Fruit fly (Drosophila melanogaster) whole organism, wandering third instar larva: ENCODE data around the gene CG4650.

Experiments
- CG32264 ChIP-seq: fragments of 200-800 bp; sonication (Bioruptor generic); optimal IDR thresholded peaks from 2 replicates; lab custom pipeline; 2016; ENCODE audit warnings: missing biosample characterization, missing genetic modification characterization
- Dif ChIP-seq: fragments of 200-275, 200-300 bp; sonication (Bioruptor generic); optimal IDR thresholded peaks from 2 replicates; lab custom pipeline; 2018; ENCODE audit warnings: missing biosample characterization, missing genetic modification characterization; ENCODE audit not compliant: partially characterized antibody
- HLH106 ChIP-seq: fragments of 200-800 bp; optimal IDR thresholded peaks from 3 replicates; lab custom pipeline; 2019; ENCODE audit warnings: missing biosample characterization, mild to moderate bottlenecking, missing genetic modification characterization, moderate library complexity
- Hnf4 ChIP-seq: fragments of 200-800 bp; sonication (Bioruptor generic); optimal IDR thresholded peaks from 2 replicates; lab custom pipeline; 2016; ENCODE audit warnings: missing biosample characterization, mild to moderate bottlenecking, missing genetic modification characterization
- Jra ChIP-seq: sonication (Bioruptor generic); optimal IDR thresholded peaks from 2 replicates; lab custom pipeline; 2016; ENCODE audit warnings: missing biosample characterization, missing genetic modification characterization
- Mio ChIP-seq: sonication (Bioruptor generic); optimal IDR thresholded peaks from 2 replicates; lab custom pipeline; 2016; ENCODE audit warnings: missing biosample characterization, missing genetic modification characterization
- OdsH ChIP-seq: fragments of 200-800 bp; sonication (Bioruptor generic); optimal IDR thresholded peaks from 2 replicates; lab custom pipeline; 2016; ENCODE audit warnings: missing biosample characterization, mild to moderate bottlenecking, missing genetic modification characterization
- br ChIP-seq: fragments of 200-800 bp; sonication (Bioruptor generic); optimal IDR thresholded peaks from 2 replicates; lab custom pipeline; 2016; ENCODE audit warnings: missing biosample characterization, missing genetic modification characterization
- brk ChIP-seq: fragments of 200-800 bp; sonication (Bioruptor generic); optimal IDR thresholded peaks from 2 replicates; lab custom pipeline; 2016; ENCODE audit warnings: missing biosample characterization, mild to moderate bottlenecking, missing genetic modification characterization
- dmrt93B ChIP-seq: fragments of 200-800 bp; sonication (Bioruptor generic); optimal IDR thresholded peaks from 2 replicates; lab custom pipeline; 2018; ENCODE audit warnings: missing biosample characterization, mild to moderate bottlenecking, missing genetic modification characterization
- dsf ChIP-seq: sonication (Bioruptor generic); optimal IDR thresholded peaks from 2 replicates; lab custom pipeline; 2016; ENCODE audit warnings: missing biosample characterization, missing genetic modification characterization, borderline replicate concordance
- ey ChIP-seq: fragments of 200-800 bp; sonication (Bioruptor generic); optimal IDR thresholded peaks from 2 replicates; lab custom pipeline; 2016; ENCODE audit warnings: missing biosample characterization, missing genetic modification characterization
- foxo ChIP-seq, 2 experiments: fragments of 200-800 bp; sonication (Bioruptor generic); optimal IDR thresholded peaks; 2 replicates in 1 of 2; 3 replicates in 1 of 2; lab custom pipeline; 2016 to 2017; ENCODE audit warnings: missing biosample characterization in 2 of 2, missing genetic modification characterization in 2 of 2
- h ChIP-seq: fragments of 200-800 bp; sonication (Bioruptor generic); optimal IDR thresholded peaks from 3 replicates; lab custom pipeline; 2016; ENCODE audit warnings: missing biosample characterization, mild to moderate bottlenecking, missing genetic modification characterization
- pan ChIP-seq: fragments of >200 bp; optimal IDR thresholded peaks from 2 replicates; lab custom pipeline; 2017
- tai ChIP-seq: sonication (Bioruptor generic); optimal IDR thresholded peaks from 2 replicates; lab custom pipeline; 2016; ENCODE audit warnings: missing biosample characterization, missing genetic modification characterization
- usp ChIP-seq: fragments of >200 bp; optimal IDR thresholded peaks from 2 replicates; lab custom pipeline; 2017; ENCODE audit warnings: missing biosample characterization, missing genetic modification characterization

CG4650 gene

DNA sequence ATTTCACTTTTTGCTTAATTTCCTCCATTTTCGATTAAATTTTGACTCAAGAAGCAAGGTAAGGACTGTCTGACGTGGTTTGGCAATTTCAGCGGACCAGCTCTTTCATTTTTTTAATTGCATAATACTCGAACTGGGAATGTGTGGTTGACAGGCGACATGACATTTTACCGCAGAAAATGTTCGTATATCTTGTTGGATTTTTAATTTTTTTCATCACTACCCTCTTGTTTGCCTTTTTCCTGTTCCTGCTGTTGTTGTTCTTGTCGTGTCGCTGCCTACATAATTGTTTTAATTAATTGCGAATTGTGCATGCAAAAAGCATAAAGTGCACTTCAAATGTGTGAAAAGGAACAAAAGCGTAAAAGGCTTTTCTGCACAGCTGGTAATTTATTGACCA is 44.7 kb downstream of the CG4650 start, which contains the start of gene CG42685:
Gene CG42685, minus strand, starts transcription at position 101 of the 400 bp plus-strand sequence.
- TF ChIP-seq ey (GFP tag; lab: Kevin White, UChicago), result no peak
- no peak for TF ChIP-seq OdsH (GFP tag; lab: Kevin White, UChicago)
- TF ChIP-seq CG32264 (GFP tag; lab: Kevin White, UChicago), result no peak
- no peak for TF ChIP-seq h (GFP tag; lab: Kevin White, UChicago)
- TF ChIP-seq Mio (GFP tag; lab: Kevin White, UChicago), result no peak
- TF ChIP-seq Dif (GFP tag; lab: Kevin White, UChicago), result no peak
- TF ChIP-seq Jra (GFP tag; lab: Kevin White, UChicago), result no peak
- no peak for TF ChIP-seq foxo (GFP tag; optimal IDR thresholded peaks at IDR 0.05; lab: Kevin White, UChicago)
- TF ChIP-seq tai (GFP tag; lab: Kevin White, UChicago), result no peak
- no peak for TF ChIP-seq usp (GFP tag; lab: Kevin White, UChicago)
- TF ChIP-seq brk (GFP tag; lab: Kevin White, UChicago), result no peak
- TF ChIP-seq HLH106 (tag; lab: Kevin White, UChicago), result no peak
- no peak for TF ChIP-seq pan (lab: Kevin White, UChicago)
- TF ChIP-seq dmrt93B, result no peak
- no peak for TF ChIP-seq br (GFP tag; lab: Kevin White, UChicago)
- TF ChIP-seq dsf (GFP tag; lab: Kevin White, UChicago), result no peak
- TF ChIP-seq Hnf4 (GFP tag; lab: Kevin White, UChicago), result no peak
- TF ChIP-seq, all 38 proteins: peak for 0
